Worm (Caenorhabditis elegans) whole organism, L2 larva: ENCODE data around the gene tag-275.

Experiments
- C34F6.9 ChIP-seq: fragments of 150-350 bp; optimal IDR thresholded peaks from 2 replicates; lab custom pipeline; 2014; ENCODE audit warnings: missing biosample characterization, missing genetic modification characterization
- F13H6.1 ChIP-seq: sonication (generic microtip); optimal IDR thresholded peaks from 2 replicates; lab custom pipeline; 2016; ENCODE audit warnings: missing genetic modification characterization, missing compliant biosample characterization
- R02D3.7 ChIP-seq: fragments of 150-350 bp; optimal IDR thresholded peaks from 2 replicates; lab custom pipeline; 2014; ENCODE audit warnings: missing biosample characterization, missing genetic modification characterization
- Y55F3AM.14 ChIP-seq: fragments of 200-800 bp; sonication (Bioruptor generic); optimal IDR thresholded peaks from 2 replicates; lab custom pipeline; 2018; ENCODE audit warnings: mild to moderate bottlenecking, missing genetic modification characterization, missing compliant biosample characterization
- ZK546.5 ChIP-seq: sonication (generic microtip); optimal IDR thresholded peaks from 2 replicates; lab custom pipeline; 2017; ENCODE audit warnings: missing biosample characterization, missing genetic modification characterization
- alr-1 ChIP-seq: fragments of 150-350 bp; optimal IDR thresholded peaks from 2 replicates; lab custom pipeline; 2014; ENCODE audit warnings: missing biosample characterization, missing genetic modification characterization
- aly-2 ChIP-seq: fragments of 150-350 bp; optimal IDR thresholded peaks from 2 replicates; lab custom pipeline; 2014; ENCODE audit warnings: missing biosample characterization, missing genetic modification characterization
- ama-1 ChIP-seq: fragments of 150-350 bp; optimal IDR thresholded peaks from 2 replicates; lab custom pipeline; 2018; ENCODE audit warnings: inconsistent platforms
- blmp-1 ChIP-seq: sonication (generic microtip); optimal IDR thresholded peaks from 2 replicates; lab custom pipeline; 2017; ENCODE audit warnings: missing genetic modification characterization, mild to moderate bottlenecking, missing compliant biosample characterization, antibody characterized with exemption, moderate library complexity; ENCODE audit not compliant: insufficient read depth
- ceh-16 ChIP-seq: fragments of 150-350 bp; optimal IDR thresholded peaks from 2 replicates; lab custom pipeline; 2014; ENCODE audit warnings: missing biosample characterization, missing genetic modification characterization
- ceh-82 ChIP-seq: fragments of 150-350 bp; optimal IDR thresholded peaks from 2 replicates; lab custom pipeline; 2014; ENCODE audit warnings: missing biosample characterization, missing genetic modification characterization
- crh-2 ChIP-seq: sonication (generic microtip); optimal IDR thresholded peaks from 2 replicates; lab custom pipeline; 2017; ENCODE audit warnings: missing biosample characterization, missing genetic modification characterization
- dmd-4 ChIP-seq: sonication (generic microtip); optimal IDR thresholded peaks from 2 replicates; lab custom pipeline; 2017; ENCODE audit warnings: missing biosample characterization, missing genetic modification characterization
- egl-27 ChIP-seq: sonication (generic microtip); optimal IDR thresholded peaks from 3 replicates; lab custom pipeline; 2017; ENCODE audit warnings: missing biosample characterization, missing genetic modification reagents, missing genetic modification characterization
- elt-1 ChIP-seq: fragments of 150-350 bp; optimal IDR thresholded peaks from 2 replicates; lab custom pipeline; 2014; ENCODE audit warnings: missing biosample characterization, missing genetic modification characterization
- elt-3 ChIP-seq: sonication (generic microtip); optimal IDR thresholded peaks from 2 replicates; lab custom pipeline; 2017; ENCODE audit warnings: missing biosample characterization, missing genetic modification characterization
- fos-1 ChIP-seq: fragments of 150-350 bp; optimal IDR thresholded peaks from 2 replicates; lab custom pipeline; 2014; ENCODE audit warnings: missing biosample characterization, missing genetic modification characterization
- gmeb-1 ChIP-seq: fragments of 150-350 bp; optimal IDR thresholded peaks from 2 replicates; lab custom pipeline; 2014; ENCODE audit warnings: missing biosample characterization, missing genetic modification characterization
- lin-11 ChIP-seq: fragments of 150-350 bp; sonication (generic microtip); optimal IDR thresholded peaks from 2 replicates; lab custom pipeline; 2014; ENCODE audit warnings: missing biosample characterization, missing genetic modification characterization, inconsistent platforms, mixed read lengths
- lin-13 ChIP-seq: fragments of 150-350 bp; optimal IDR thresholded peaks from 2 replicates; lab custom pipeline; 2014; ENCODE audit warnings: missing biosample characterization, missing genetic modification reagents, missing genetic modification characterization
- lin-39 ChIP-seq: fragments of 150-350 bp; optimal IDR thresholded peaks from 2 replicates; lab custom pipeline; 2014; ENCODE audit warnings: missing biosample characterization, missing genetic modification reagents, missing genetic modification characterization
- lsy-2 ChIP-seq, 2 experiments: fragments of 150-350 bp in 1 of 2; sonication (generic microtip) in 1 of 2; optimal IDR thresholded peaks; 2 replicates each; lab custom pipeline; 2014 to 2017; ENCODE audit warnings: missing biosample characterization in 2 of 2, missing genetic modification characterization in 2 of 2
- mab-5 ChIP-seq: fragments of 150-350 bp; optimal IDR thresholded peaks from 2 replicates; lab custom pipeline; 2014; ENCODE audit warnings: missing biosample characterization, missing genetic modification characterization
- mbf-1 ChIP-seq: sonication (generic microtip); optimal IDR thresholded peaks from 2 replicates; lab custom pipeline; 2017; ENCODE audit warnings: missing biosample characterization, missing genetic modification characterization
- mdl-1 ChIP-seq, 2 experiments: fragments of 150-350 bp in 1 of 2; sonication (generic microtip) in 1 of 2; optimal IDR thresholded peaks; 2 replicates each; lab custom pipeline; 2017; ENCODE audit warnings: missing biosample characterization in 2 of 2, missing genetic modification characterization in 2 of 2
- nhr-10 ChIP-seq: sonication (generic microtip); optimal IDR thresholded peaks from 2 replicates; lab custom pipeline; 2017; ENCODE audit warnings: missing biosample characterization, missing genetic modification characterization
- nhr-11 ChIP-seq: fragments of 150-350 bp; optimal IDR thresholded peaks from 2 replicates; lab custom pipeline; 2014; ENCODE audit warnings: missing biosample characterization, missing genetic modification characterization
- nhr-12 ChIP-seq: fragments of 150-350 bp; optimal IDR thresholded peaks from 2 replicates; lab custom pipeline; 2014; ENCODE audit warnings: missing biosample characterization, missing genetic modification characterization
- nhr-129 ChIP-seq: fragments of 150-350 bp; optimal IDR thresholded peaks from 2 replicates; lab custom pipeline; 2014; ENCODE audit warnings: missing biosample characterization, missing genetic modification characterization
- nhr-21 ChIP-seq: fragments of 150-350 bp; optimal IDR thresholded peaks from 2 replicates; lab custom pipeline; 2014; ENCODE audit warnings: missing biosample characterization, missing genetic modification characterization
- nhr-23 ChIP-seq: fragments of 150-350 bp; optimal IDR thresholded peaks from 2 replicates; lab custom pipeline; 2014; ENCODE audit warnings: missing biosample characterization, missing genetic modification reagents, missing genetic modification characterization
- nhr-237 ChIP-seq: fragments of 150-350 bp; optimal IDR thresholded peaks from 2 replicates; lab custom pipeline; 2014; ENCODE audit warnings: missing biosample characterization, missing genetic modification characterization
- nhr-25 ChIP-seq: fragments of 150-350 bp; sonication (generic microtip); optimal IDR thresholded peaks from 3 replicates; lab custom pipeline; 2014; ENCODE audit warnings: missing biosample characterization, missing genetic modification characterization
- nhr-6 ChIP-seq: fragments of 150-350 bp; optimal IDR thresholded peaks from 2 replicates; lab custom pipeline; 2014; ENCODE audit warnings: missing biosample characterization, missing genetic modification characterization
- nhr-77 ChIP-seq: fragments of 150-350 bp; optimal IDR thresholded peaks from 2 replicates; lab custom pipeline; 2014; ENCODE audit warnings: missing biosample characterization, missing genetic modification characterization
- peb-1 ChIP-seq: fragments of 150-350 bp; optimal IDR thresholded peaks from 2 replicates; lab custom pipeline; 2014; ENCODE audit warnings: missing biosample characterization, missing genetic modification characterization
- sem-4 ChIP-seq: fragments of 150-350 bp; optimal IDR thresholded peaks from 2 replicates; lab custom pipeline; 2014; ENCODE audit warnings: missing biosample characterization, missing genetic modification reagents, missing genetic modification characterization
- skn-1 ChIP-seq: sonication (generic microtip); optimal IDR thresholded peaks from 2 replicates; lab custom pipeline; 2017; ENCODE audit warnings: missing biosample characterization, missing genetic modification characterization
- sma-3 ChIP-seq: sonication (generic microtip); optimal IDR thresholded peaks from 2 replicates; lab custom pipeline; 2016; ENCODE audit warnings: missing genetic modification reagents, missing genetic modification characterization, missing compliant biosample characterization
- sma-9 ChIP-seq, 2 experiments: fragments of 150-350 bp in 1 of 2; sonication (generic microtip) in 1 of 2; optimal IDR thresholded peaks; 2 replicates each; lab custom pipeline; 2014 to 2016; ENCODE audit warnings: missing genetic modification characterization in 2 of 2, mild to moderate bottlenecking in 1 of 2, missing biosample characterization in 1 of 2, missing compliant biosample characterization in 1 of 2, missing genetic modification reagents in 1 of 2, moderate library complexity in 1 of 2
- snpc-4 ChIP-seq: fragments of 150-350 bp; optimal IDR thresholded peaks from 2 replicates; lab custom pipeline; 2014; ENCODE audit warnings: missing biosample characterization, missing genetic modification characterization
- unc-39 ChIP-seq: fragments of 150-350 bp; optimal IDR thresholded peaks from 2 replicates; lab custom pipeline; 2014; ENCODE audit warnings: missing biosample characterization, missing genetic modification characterization
- unc-55 ChIP-seq: fragments of 150-350 bp; sonication (generic microtip); optimal IDR thresholded peaks from 3 replicates; lab custom pipeline; 2014; ENCODE audit warnings: missing biosample characterization, missing genetic modification reagents, missing genetic modification characterization
- unc-62 ChIP-seq: fragments of 150-350 bp; optimal IDR thresholded peaks from 2 replicates; lab custom pipeline; 2014; ENCODE audit warnings: missing biosample characterization, missing genetic modification reagents, missing genetic modification characterization
- zag-1 ChIP-seq: fragments of 150-350 bp; optimal IDR thresholded peaks from 2 replicates; lab custom pipeline; 2014; ENCODE audit warnings: missing biosample characterization, missing genetic modification characterization
- ztf-1 ChIP-seq: fragments of 200-800 bp; sonication (Bioruptor generic); conservative IDR thresholded peaks from 2 replicates; pipeline ENCODE4 v1.3.6; 2022; ENCODE audit warnings: missing genetic modification characterization, missing compliant biosample characterization
- ztf-11 ChIP-seq: sonication (generic microtip); optimal IDR thresholded peaks from 2 replicates; lab custom pipeline; 2017; ENCODE audit warnings: missing biosample characterization, missing genetic modification characterization
- ztf-4 ChIP-seq: fragments of 150-350 bp; optimal IDR thresholded peaks from 2 replicates; lab custom pipeline; 2014; ENCODE audit warnings: missing biosample characterization, missing genetic modification characterization

The tag-275 gene

ce11 chrX:6112817-6113216, 37.5 kb downstream of the tag-275 start, which contains the start of gene prx-3:
TSS of gene prx-3 (minus strand) at chrX:6112917.
- no peak for TF ChIP-seq sma-9 (GFP tag; optimal IDR thresholded peaks at IDR 0.05; lab: Kevin White, UChicago)
- TF ChIP-seq sma-9 (tag; optimal IDR thresholded peaks at IDR 0.05; lab: Kevin White, UChicago) = no peak
- no peak for TF ChIP-seq ceh-82 (tag; lab: Kevin White, UChicago)
- TF ChIP-seq C34F6.9 = no peak
- TF ChIP-seq aly-2 (tag; lab: Kevin White, UChicago) = no peak
- no peak for TF ChIP-seq nhr-6 (tag; lab: Kevin White, UChicago)

- TF ChIP-seq lsy-2 (tag; optimal IDR thresholded peaks at IDR 0.05; lab: Kevin White, UChicago) = no peak
- peak; percentile 56 for TF ChIP-seq sma-9 (GFP tag; optimal IDR thresholded peaks at IDR 0.05; lab: Kevin White, UChicago)
- no peak for TF ChIP-seq sma-9 (tag; optimal IDR thresholded peaks at IDR 0.05; lab: Kevin White, UChicago)
- TF ChIP-seq mab-5 (tag; lab: Kevin White, UChicago) = no peak
- no peak for TF ChIP-seq nhr-237
- no peak for TF ChIP-seq F13H6.1 (tag; lab: Kevin White, UChicago)
- no peak for TF ChIP-seq elt-1 (tag; lab: Kevin White, UChicago)
- TF ChIP-seq nhr-11 = no peak
- no peak for TF ChIP-seq unc-62
- TF ChIP-seq ceh-82 (tag; lab: Kevin White, UChicago) = no peak
- TF ChIP-seq elt-3 (tag; lab: Kevin White, UChicago) = no peak
- no peak for TF ChIP-seq ama-1
- no peak for TF ChIP-seq ztf-4
- no peak for TF ChIP-seq lin-13 (GFP tag; lab: Kevin White, UChicago)
- peak; percentile 42 for TF ChIP-seq blmp-1 (tag; lab: Kevin White, UChicago)
- TF ChIP-seq nhr-25 (tag; lab: Kevin White, UChicago) = peak; percentile 31
- TF ChIP-seq nhr-77 (tag; lab: Kevin White, UChicago) = no peak
- TF ChIP-seq lin-11 (tag; lab: Kevin White, UChicago) = no peak
- TF ChIP-seq lin-39 = no peak
- no peak for TF ChIP-seq ceh-16 (tag; lab: Kevin White, UChicago)
- TF ChIP-seq nhr-23 (tag; lab: Kevin White, UChicago) = no peak
- peak; percentile 8 for TF ChIP-seq egl-27 (tag; lab: Kevin White, UChicago)
- TF ChIP-seq snpc-4 = no peak
- no peak for TF ChIP-seq ztf-11 (tag; lab: Kevin White, UChicago)
- no peak for TF ChIP-seq C34F6.9
- no peak for TF ChIP-seq R02D3.7 (tag; lab: Kevin White, UChicago)
- no peak for TF ChIP-seq ZK546.5 (tag; lab: Kevin White, UChicago)
- TF ChIP-seq nhr-129 (tag; lab: Kevin White, UChicago) = no peak
- TF ChIP-seq sem-4 (tag; lab: Kevin White, UChicago) = no peak
- no peak for TF ChIP-seq mdl-1 (tag; optimal IDR thresholded peaks at IDR 0.05; lab: Kevin White, UChicago)
- TF ChIP-seq fos-1 (tag; lab: Kevin White, UChicago) = peak; percentile 54
- TF ChIP-seq sma-3 = peak; percentile 26
- TF ChIP-seq unc-39 (tag; lab: Kevin White, UChicago) = no peak
- TF ChIP-seq skn-1 = no peak
- TF ChIP-seq ztf-1 = no peak
- peak; percentile 0 for TF ChIP-seq gmeb-1 (tag; lab: Kevin White, UChicago)
- peak; percentile 27 for TF ChIP-seq nhr-21 (tag; lab: Kevin White, UChicago)
- no peak for TF ChIP-seq dmd-4 (tag; lab: Kevin White, UChicago)
- TF ChIP-seq aly-2 (tag; lab: Kevin White, UChicago) = no peak
- TF ChIP-seq peb-1 = no peak
- TF ChIP-seq mbf-1 (tag; lab: Kevin White, UChicago) = no peak
- TF ChIP-seq crh-2 = no peak
- no peak for TF ChIP-seq nhr-12
- no peak for TF ChIP-seq unc-55 (GFP tag; lab: Kevin White, UChicago)
- no peak for TF ChIP-seq alr-1
- no peak for TF ChIP-seq nhr-6 (tag; lab: Kevin White, UChicago)
- TF ChIP-seq Y55F3AM.14 (GFP tag; lab: Kevin White, UChicago) = no peak
- TF ChIP-seq zag-1 (tag; lab: Kevin White, UChicago) = no peak
- TF ChIP-seq nhr-10 (tag; lab: Kevin White, UChicago) = no peak
Observed at ce11 chrX:6109288-6109770, 41.0 kb downstream of the tag-275 start, which contains the start of gene kynu-1. TSS of gene kynu-1 (minus strand) at chrX:6109338.
